Fruit fly (Drosophila melanogaster) whole organism, embryonic: ENCODE results near the gene Acph-1.

Experiments used
- BtbVII ChIP-seq: fragments of 200-800 bp; sonication (Bioruptor generic); optimal IDR thresholded peaks from 3 replicates; lab custom pipeline; 2017; ENCODE audit warnings: missing biosample characterization, mild to moderate bottlenecking, missing genetic modification characterization
- CG10366 ChIP-seq: fragments of 200-800 bp; sonication (Bioruptor generic); IDR thresholded peaks from 2 replicates; pipeline ENCODE4 v1.3.6; 2022; ENCODE audit warnings: missing biosample characterization, missing genetic modification characterization
- CG11456 ChIP-seq: fragments of 200-800 bp; sonication (Bioruptor generic); IDR thresholded peaks from 3 replicates; pipeline ENCODE4 v1.3.6; 2022; ENCODE audit warnings: missing biosample characterization, missing genetic modification characterization
- CG12071 ChIP-seq: fragments of 200-800 bp; sonication (Bioruptor generic); optimal IDR thresholded peaks from 3 replicates; lab custom pipeline; 2018; ENCODE audit warnings: missing biosample characterization, mild to moderate bottlenecking, missing genetic modification characterization
- CG13624 ChIP-seq: fragments of 200-800 bp; sonication (Bioruptor generic); optimal IDR thresholded peaks from 2 replicates; lab custom pipeline; 2016; ENCODE audit warnings: missing biosample characterization, missing genetic modification characterization
- CG17385 ChIP-seq: fragments of 200-800 bp; sonication (Bioruptor generic); optimal IDR thresholded peaks from 3 replicates; lab custom pipeline; 2018; ENCODE audit warnings: missing biosample characterization, mild to moderate bottlenecking, missing genetic modification characterization
- CG17802 ChIP-seq: fragments of 200-800 bp; sonication (Bioruptor generic); optimal IDR thresholded peaks from 2 replicates; lab custom pipeline; 2018; ENCODE audit warnings: missing biosample characterization, mild to moderate bottlenecking, missing genetic modification characterization, moderate library complexity
- CG18599 ChIP-seq: fragments of 200-800 bp; sonication (Bioruptor generic); optimal IDR thresholded peaks from 3 replicates; lab custom pipeline; 2017; ENCODE audit warnings: missing biosample characterization, missing genetic modification characterization, mild to moderate bottlenecking, moderate library complexity, missing genetic modification reagents
- CG30403 ChIP-seq: fragments of 200-800 bp; sonication (Bioruptor generic); optimal IDR thresholded peaks from 3 replicates; lab custom pipeline; 2016; ENCODE audit warnings: missing biosample characterization, missing genetic modification characterization
- CG32767 ChIP-seq: fragments of 200-800 bp; sonication (Bioruptor generic); IDR thresholded peaks from 2 replicates; pipeline ENCODE4 v1.3.6; 2022; ENCODE audit warnings: missing biosample characterization, missing genetic modification characterization
- CG3281 ChIP-seq: fragments of 200-800 bp; sonication (Bioruptor generic); optimal IDR thresholded peaks from 3 replicates; lab custom pipeline; 2017; ENCODE audit warnings: missing biosample characterization, mild to moderate bottlenecking, missing genetic modification characterization
- CG3407 ChIP-seq: fragments of 200-800 bp; sonication (Bioruptor generic); optimal IDR thresholded peaks from 2 replicates; lab custom pipeline; 2018; ENCODE audit warnings: missing biosample characterization, mild to moderate bottlenecking, missing genetic modification characterization
- CG5180 ChIP-seq: fragments of 200-800 bp; sonication (Bioruptor generic); optimal IDR thresholded peaks from 3 replicates; lab custom pipeline; 2017; ENCODE audit warnings: missing biosample characterization, missing genetic modification characterization, mild to moderate bottlenecking, moderate library complexity, missing genetic modification reagents
- CG7745 ChIP-seq: fragments of 200-800 bp; sonication (Bioruptor generic); optimal IDR thresholded peaks from 2 replicates; lab custom pipeline; 2018; ENCODE audit warnings: missing biosample characterization, mild to moderate bottlenecking, missing genetic modification characterization, moderate library complexity
- CG9817 ChIP-seq: fragments of 200-800 bp; sonication (Bioruptor generic); optimal IDR thresholded peaks from 2 replicates; lab custom pipeline; 2018; ENCODE audit warnings: missing biosample characterization, mild to moderate bottlenecking, missing genetic modification characterization, moderate library complexity
- CG9876 ChIP-seq: fragments of 200-800 bp; sonication (Bioruptor generic); optimal IDR thresholded peaks from 2 replicates; lab custom pipeline; 2016; ENCODE audit warnings: missing biosample characterization, missing genetic modification characterization
- CG9932 ChIP-seq: fragments of 200-800 bp; sonication (Bioruptor generic); IDR thresholded peaks from 2 replicates; pipeline ENCODE4 v1.3.6; 2022; ENCODE audit warnings: missing biosample characterization, missing genetic modification characterization
- CrebB ChIP-seq: fragments of 200-800 bp; sonication (Bioruptor generic); optimal IDR thresholded peaks from 3 replicates; lab custom pipeline; 2018; ENCODE audit warnings: missing biosample characterization, mild to moderate bottlenecking, missing genetic modification characterization
- Deaf1 ChIP-seq: fragments of 200-800 bp; optimal IDR thresholded peaks from 3 replicates; lab custom pipeline; 2019; ENCODE audit warnings: missing biosample characterization, mild to moderate bottlenecking, missing genetic modification characterization, moderate library complexity
- E2f2 ChIP-seq: fragments of 200-800 bp; sonication (Bioruptor generic); IDR thresholded peaks from 2 replicates; pipeline ENCODE4 v1.3.6; 2022; ENCODE audit warnings: missing biosample characterization, missing genetic modification characterization
- Fer1 ChIP-seq: fragments of 200-800 bp; sonication (Bioruptor generic); optimal IDR thresholded peaks from 2 replicates; lab custom pipeline; 2017; ENCODE audit warnings: missing biosample characterization, mild to moderate bottlenecking, missing genetic modification characterization
- Fer3 ChIP-seq: fragments of 200-800 bp; sonication (Bioruptor generic); optimal IDR thresholded peaks from 2 replicates; lab custom pipeline; 2018; ENCODE audit warnings: missing biosample characterization, mild to moderate bottlenecking, missing genetic modification characterization, moderate library complexity
- HHEX ChIP-seq: fragments of 200-800 bp; sonication (Bioruptor generic); optimal IDR thresholded peaks from 3 replicates; lab custom pipeline; 2017; ENCODE audit warnings: missing biosample characterization, mild to moderate bottlenecking, missing genetic modification characterization, missing genetic modification reagents
- Hr51 ChIP-seq, 2 experiments: fragments of 200-800 bp; sonication (Bioruptor generic); optimal IDR thresholded peaks; 2 replicates in 1 of 2; 3 replicates in 1 of 2; lab custom pipeline; 2016 to 2018; ENCODE audit warnings: missing biosample characterization in 2 of 2, missing genetic modification characterization in 2 of 2, mild to moderate bottlenecking in 1 of 2, moderate library complexity in 1 of 2
- Hsf ChIP-seq: fragments of 200-800 bp; sonication (Bioruptor generic); optimal IDR thresholded peaks from 3 replicates; lab custom pipeline; 2016; ENCODE audit warnings: missing biosample characterization, missing genetic modification characterization
- Lhr ChIP-seq: fragments of 200-800 bp; sonication (Bioruptor generic); optimal IDR thresholded peaks from 3 replicates; lab custom pipeline; 2017; ENCODE audit warnings: mild to moderate bottlenecking, missing biosample characterization, missing genetic modification reagents, missing genetic modification characterization
- Oli ChIP-seq: fragments of 200-800 bp; sonication (Bioruptor generic); optimal IDR thresholded peaks from 2 replicates; lab custom pipeline; 2018; ENCODE audit warnings: missing biosample characterization, mild to moderate bottlenecking, missing genetic modification characterization, moderate library complexity
- Sox102F ChIP-seq: fragments of 200-800 bp; sonication (Bioruptor generic); optimal IDR thresholded peaks from 2 replicates; lab custom pipeline; 2018; ENCODE audit warnings: missing biosample characterization, mild to moderate bottlenecking, missing genetic modification characterization, moderate library complexity
- Sry-δ ChIP-seq: fragments of 200-800 bp; sonication (Bioruptor generic); optimal IDR thresholded peaks from 2 replicates; lab custom pipeline; 2016; ENCODE audit warnings: missing biosample characterization, missing genetic modification characterization
- Stat92E ChIP-seq, 3 experiments: fragments of >200 bp in 2 of 3; fragments of 200-800 bp in 1 of 3; sonication (Bioruptor generic) in 1 of 3; optimal IDR thresholded peaks; 2 replicates each; lab custom pipeline; 2017 to 2019; ENCODE audit warnings: missing biosample characterization in 3 of 3, missing genetic modification characterization in 3 of 3, mild to moderate bottlenecking in 1 of 3, moderate library complexity in 1 of 3
- ab ChIP-seq: fragments of 200-800 bp; sonication (Bioruptor generic); optimal IDR thresholded peaks from 2 replicates; lab custom pipeline; 2016; ENCODE audit warnings: missing biosample characterization, missing genetic modification characterization
- aop ChIP-seq: fragments of 200-800 bp; sonication (Bioruptor generic); IDR thresholded peaks from 2 replicates; pipeline ENCODE4 v1.3.6; 2022; ENCODE audit warnings: missing biosample characterization, missing genetic modification characterization
- corto ChIP-seq: fragments of 200-800 bp; sonication (Bioruptor generic); optimal IDR thresholded peaks from 2 replicates; lab custom pipeline; 2016; ENCODE audit warnings: missing biosample characterization, mild to moderate bottlenecking, missing genetic modification characterization, moderate library complexity
- cwo ChIP-seq: fragments of 200-800 bp; sonication (Bioruptor generic); optimal IDR thresholded peaks from 3 replicates; lab custom pipeline; 2017; ENCODE audit warnings: missing biosample characterization, missing genetic modification characterization, mild to moderate bottlenecking, moderate library complexity, missing genetic modification reagents
- dpn ChIP-seq, 2 experiments: fragments of 200-800 bp; sonication (Bioruptor generic); optimal IDR thresholded peaks; 3 replicates each; lab custom pipeline; 2016; ENCODE audit warnings: missing biosample characterization in 2 of 2, missing genetic modification characterization in 2 of 2
- gce ChIP-seq: fragments of 200-800 bp; sonication (Bioruptor generic); IDR thresholded peaks from 3 replicates; pipeline ENCODE4 v1.3.6; 2022; ENCODE audit warnings: missing biosample characterization, missing genetic modification characterization
- grau ChIP-seq: fragments of 200-800 bp; optimal IDR thresholded peaks from 3 replicates; lab custom pipeline; 2019; ENCODE audit warnings: missing biosample characterization, mild to moderate bottlenecking, missing genetic modification characterization, moderate library complexity
- grn ChIP-seq: fragments of 200-800 bp; sonication (Bioruptor generic); optimal IDR thresholded peaks from 3 replicates; lab custom pipeline; 2017; ENCODE audit warnings: missing biosample characterization, missing genetic modification characterization
- ind ChIP-seq: fragments of 200-800 bp; sonication (Bioruptor generic); optimal IDR thresholded peaks from 3 replicates; lab custom pipeline; 2016; ENCODE audit warnings: missing biosample characterization, missing genetic modification characterization
- jumu ChIP-seq: fragments of 200-800 bp; sonication (Bioruptor generic); optimal IDR thresholded peaks from 3 replicates; lab custom pipeline; 2016; ENCODE audit warnings: missing biosample characterization, missing genetic modification characterization
- lilli ChIP-seq: fragments of 200-800 bp; sonication (Bioruptor generic); optimal IDR thresholded peaks from 3 replicates; lab custom pipeline; 2016; ENCODE audit warnings: missing biosample characterization, missing genetic modification characterization
- mirr ChIP-seq: fragments of 200-800 bp; sonication (Bioruptor generic); optimal IDR thresholded peaks from 3 replicates; lab custom pipeline; 2018; ENCODE audit warnings: missing biosample characterization, mild to moderate bottlenecking, missing genetic modification characterization
- pan ChIP-seq, 4 experiments: fragments of >200 bp in 3 of 4; fragments of 200-800 bp in 1 of 4; sonication (Bioruptor generic) in 1 of 4; optimal IDR thresholded peaks in 3 of 4; IDR thresholded peaks in 1 of 4; 2 replicates each; pipeline versions ENCODE4 v1.3.6 to Lab custom; 2017 to 2022; ENCODE audit warnings: missing biosample characterization in 2 of 4, missing genetic modification characterization in 2 of 4, mixed read lengths in 1 of 4
- phol ChIP-seq: fragments of 200-800 bp; sonication (Bioruptor generic); optimal IDR thresholded peaks from 3 replicates; lab custom pipeline; 2018; ENCODE audit warnings: missing biosample characterization, mild to moderate bottlenecking, missing genetic modification characterization, moderate library complexity
- ranshi ChIP-seq: fragments of 200-800 bp; sonication (Bioruptor generic); IDR thresholded peaks from 2 replicates; pipeline ENCODE4 v1.3.6; 2022; ENCODE audit warnings: missing biosample characterization, missing genetic modification characterization
- trh ChIP-seq: fragments of 200-800 bp; sonication (Bioruptor generic); optimal IDR thresholded peaks from 2 replicates; lab custom pipeline; 2016; ENCODE audit warnings: missing biosample characterization, missing genetic modification characterization
- unpg ChIP-seq: fragments of 200-800 bp; sonication (Bioruptor generic); optimal IDR thresholded peaks from 3 replicates; lab custom pipeline; 2018; ENCODE audit warnings: missing biosample characterization, mild to moderate bottlenecking, missing genetic modification characterization, moderate library complexity
- usp ChIP-seq: fragments of >200 bp; optimal IDR thresholded peaks from 2 replicates; lab custom pipeline; 2017; ENCODE audit warnings: missing biosample characterization, missing genetic modification characterization
- vvl ChIP-seq: fragments of 200-800 bp; sonication (Bioruptor generic); IDR thresholded peaks from 2 replicates; pipeline ENCODE4 v1.3.6; 2022; ENCODE audit warnings: missing biosample characterization, missing genetic modification characterization

Acph-1 gene

dm6 chr3R:29978595-29978994, 14.6 kb downstream of the Acph-1 start (continued):
- TF ChIP-seq trh (GFP tag; lab: Kevin White, UChicago) (no peak), ind (peak; percentile 22), CG13624 (GFP tag; lab: Kevin White, UChicago) (no peak), BtbVII (GFP tag; lab: Kevin White, UChicago) (peak; percentile 11), ranshi (GFP tag; lab: Robert Waterston, UW) (peak; percentile 25; the same call in 1 of the 2 replicates), CG7745 (tag; lab: Kevin White, UChicago) (no peak), CG9876 (GFP tag; lab: Kevin White, UChicago) (no peak), CG12071 (peak; percentile 52), cwo (peak; percentile 20), Deaf1 (tag; lab: Kevin White, UChicago) (peak; percentile 1), ab (GFP tag; lab: Kevin White, UChicago) (no peak), CG9932 (GFP tag; lab: Robert Waterston, UW) (0 out of 2 replicates have a peak, but pooled peaks have one; percentile 27), dpn (GFP tag; optimal IDR thresholded peaks at IDR 0.05; lab: Kevin White, UChicago) (peak in 1 of 2 experiments; percentile 22), HHEX (GFP tag; lab: Kevin White, UChicago) (peak; percentile 41), CG30403 (GFP tag; lab: Kevin White, UChicago) (peak; percentile 13), grn (GFP tag; lab: Kevin White, UChicago) (no peak), mirr (GFP tag; lab: Kevin White, UChicago) (no peak), unpg (peak; percentile 13), jumu (no peak), vvl (GFP tag; lab: Robert Waterston, UW) (peak; percentile 47; the same call in 1 of the 2 replicates), CrebB (tag; lab: Kevin White, UChicago) (no peak), lilli (GFP tag; lab: Kevin White, UChicago) (peak; percentile 21), Lhr (GFP tag; lab: Kevin White, UChicago) (no peak), CG10366 (peak; percentile 27; the same call in 1 of the 2 replicates), corto (GFP tag; lab: Kevin White, UChicago) (no peak), gce (GFP tag; lab: Robert Waterston, UW) (peak; percentile 45; the same call in 1 of the 3 replicates), Oli (peak; percentile 9), CG17385 (GFP tag; lab: Kevin White, UChicago) (peak; percentile 37), CG11456 (GFP tag; lab: Robert Waterston, UW) (0 out of 3 replicates have a peak, but pooled peaks have one; percentile 48), Sox102F (GFP tag; lab: Kevin White, UChicago) (peak; percentile 47), CG32767 (no peak), Fer3 (peak; percentile 42), Hsf (GFP tag; lab: Kevin White, UChicago) (peak; percentile 4), CG9817 (peak; percentile 18), pan (optimal IDR thresholded peaks at IDR 0.05; lab: Kevin White, UChicago) (no peak), pan (GFP tag; optimal IDR thresholded peaks at IDR 0.05 in 1 of 2, IDR thresholded peaks at IDR 0.05 in 1 of 2) (peak in 1 of 2 experiments; percentile 40), phol (tag; lab: Kevin White, UChicago) (peak; percentile 12), E2f2 (GFP tag; lab: Robert Waterston, UW) (no peak), grau (tag; lab: Kevin White, UChicago) (peak; percentile 45), Fer1 (peak; percentile 69), CG17802 (tag; lab: Kevin White, UChicago) (no peak), CG3407 (GFP tag; lab: Kevin White, UChicago) (no peak), CG3281 (GFP tag; lab: Kevin White, UChicago) (peak; percentile 36), Sry-δ (GFP tag; lab: Kevin White, UChicago) (no peak), CG18599 (GFP tag; lab: Kevin White, UChicago) (peak; percentile 83), usp (GFP tag; lab: Kevin White, UChicago) (no peak), Hr51 (GFP tag; optimal IDR thresholded peaks at IDR 0.05; lab: Kevin White, UChicago) (peak in 1 of 2 experiments; percentile 48), aop (GFP tag; lab: Robert Waterston, UW) (no peak), Stat92E (GFP tag; optimal IDR thresholded peaks at IDR 0.05; lab: Kevin White, UChicago) (no peak), CG5180 (GFP tag; lab: Kevin White, UChicago) (no peak)
